Worm (Caenorhabditis elegans): ENCODE results near the gene fbxa-10.

ce11 chrIII:916897-917296 is 35.3 kb upstream of the fbxa-10 start, which contains the start of gene idpp-13:
- TF ChIP-seq zip-2 (tag; optimal IDR thresholded peaks at IDR 0.05) (no peak), ama-1 (optimal IDR thresholded peaks at IDR 0.05) (no peak), egl-27 (tag; optimal IDR thresholded peaks at IDR 0.05) (no peak), vab-7 (GFP tag; IDR thresholded peaks at IDR 0.05) (no peak), lin-15B (tag; optimal IDR thresholded peaks at IDR 0.05) (no peak), unc-62 (GFP tag; optimal IDR thresholded peaks at IDR 0.05 in 1 of 2) (no peak), unc-62 (tag; optimal IDR thresholded peaks at IDR 0.05) (no peak)
